Worm (Caenorhabditis elegans): Measurements from ENCODE around the gene R03G8.3.

ce11 chrX:13048258-13048657, 42.5 kb upstream of the R03G8.3 start, which contains the start of gene C53C7.3:
- TF ChIP-seq T22C8.4 (GFP tag; IDR thresholded peaks at IDR 0.05) (no peak), cog-1 (tag; optimal IDR thresholded peaks at IDR 0.05) (no peak)

Data from whole organism, midembryonic.